Worm (Caenorhabditis elegans) whole organism, L3 larva: ENCODE results near the gene F14D7.12.

Source experiments
- ama-1 ChIP-seq: fragments of 150-350 bp; optimal IDR thresholded peaks from 2 replicates; lab custom pipeline; 2018
- ceh-16 ChIP-seq: sonication (generic microtip); optimal IDR thresholded peaks from 2 replicates; lab custom pipeline; 2017; ENCODE audit warnings: missing biosample characterization, missing genetic modification characterization
- ceh-9 ChIP-seq: sonication (generic microtip); optimal IDR thresholded peaks from 2 replicates; lab custom pipeline; 2018; ENCODE audit warnings: missing biosample characterization, missing genetic modification characterization
- daf-12 ChIP-seq: fragments of 150-350 bp; optimal IDR thresholded peaks from 2 replicates; lab custom pipeline; 2014; ENCODE audit warnings: missing biosample characterization, missing genetic modification reagents, missing genetic modification characterization
- egl-27 ChIP-seq: sonication (generic microtip); optimal IDR thresholded peaks from 4 replicates; lab custom pipeline; 2017; ENCODE audit warnings: missing biosample characterization, missing genetic modification reagents, missing genetic modification characterization
- elt-2 ChIP-seq: sonication (generic microtip); optimal IDR thresholded peaks from 2 replicates; lab custom pipeline; 2016; ENCODE audit warnings: missing genetic modification reagents, mild to moderate bottlenecking, missing genetic modification characterization, missing compliant biosample characterization
- eor-1 ChIP-seq, 2 experiments: fragments of 150-350 bp; optimal IDR thresholded peaks; 2 replicates each; lab custom pipeline; 2014 to 2018; ENCODE audit warnings: missing biosample characterization in 2 of 2, missing genetic modification characterization in 2 of 2
- fkh-10 ChIP-seq: sonication (generic microtip); optimal IDR thresholded peaks from 2 replicates; lab custom pipeline; 2017; ENCODE audit warnings: missing biosample characterization, missing genetic modification reagents, missing genetic modification characterization
- fkh-2 ChIP-seq: fragments of 150-350 bp; optimal IDR thresholded peaks from 2 replicates; lab custom pipeline; 2014; ENCODE audit warnings: missing biosample characterization, missing genetic modification reagents, missing genetic modification characterization
- fos-1 ChIP-seq: fragments of 150-350 bp; optimal IDR thresholded peaks from 2 replicates; lab custom pipeline; 2014; ENCODE audit warnings: missing biosample characterization, missing genetic modification characterization
- hmg-11 ChIP-seq: sonication (generic microtip); optimal IDR thresholded peaks from 2 replicates; lab custom pipeline; 2016; ENCODE audit warnings: missing genetic modification characterization, missing compliant biosample characterization
- jun-1 ChIP-seq: fragments of 150-350 bp; optimal IDR thresholded peaks from 2 replicates; lab custom pipeline; 2014; ENCODE audit warnings: missing biosample characterization, missing genetic modification reagents, missing genetic modification characterization
- lin-15B ChIP-seq: fragments of 150-350 bp; optimal IDR thresholded peaks from 2 replicates; lab custom pipeline; 2014; ENCODE audit warnings: missing biosample characterization, missing genetic modification characterization
- lin-39 ChIP-seq: fragments of 150-350 bp; optimal IDR thresholded peaks from 2 replicates; lab custom pipeline; 2018; ENCODE audit warnings: missing biosample characterization, missing genetic modification reagents, missing genetic modification characterization
- lsy-12 ChIP-seq: sonication (generic microtip); optimal IDR thresholded peaks from 2 replicates; lab custom pipeline; 2016; ENCODE audit warnings: mild to moderate bottlenecking, missing genetic modification characterization, missing compliant biosample characterization
- mdl-1 ChIP-seq: fragments of 150-350 bp; optimal IDR thresholded peaks from 2 replicates; lab custom pipeline; 2014; ENCODE audit warnings: missing biosample characterization, missing genetic modification characterization
- nfya-1 ChIP-seq: sonication (generic microtip); optimal IDR thresholded peaks from 2 replicates; lab custom pipeline; 2017; ENCODE audit warnings: missing genetic modification characterization, mild to moderate bottlenecking, missing compliant biosample characterization, antibody characterized with exemption, moderate library complexity; ENCODE audit not compliant: insufficient read depth
- nhr-23 ChIP-seq: fragments of 150-350 bp; optimal IDR thresholded peaks from 2 replicates; lab custom pipeline; 2014; ENCODE audit warnings: missing biosample characterization, missing genetic modification reagents, missing genetic modification characterization
- nhr-25 ChIP-seq: sonication (generic microtip); optimal IDR thresholded peaks from 2 replicates; lab custom pipeline; 2017; ENCODE audit warnings: missing biosample characterization, missing genetic modification characterization
- nhr-43 ChIP-seq: sonication (generic microtip); optimal IDR thresholded peaks from 2 replicates; lab custom pipeline; 2016; ENCODE audit warnings: mild to moderate bottlenecking, missing genetic modification characterization, missing compliant biosample characterization; ENCODE audit not compliant: poor library complexity, severe bottlenecking
- nhr-67 ChIP-seq: fragments of 150-350 bp; optimal IDR thresholded peaks from 2 replicates; lab custom pipeline; 2014; ENCODE audit warnings: missing biosample characterization, missing genetic modification characterization
- pha-4 ChIP-seq: fragments of 150-350 bp; optimal IDR thresholded peaks from 2 replicates; lab custom pipeline; 2014; ENCODE audit warnings: missing biosample characterization, missing genetic modification reagents, missing genetic modification characterization
- pqm-1 ChIP-seq: fragments of 150-350 bp; optimal IDR thresholded peaks from 2 replicates; lab custom pipeline; 2017; ENCODE audit warnings: missing biosample characterization, missing genetic modification characterization, inconsistent platforms
- sea-2 ChIP-seq: fragments of 150-350 bp; sonication (generic microtip); optimal IDR thresholded peaks from 4 replicates; lab custom pipeline; 2014; ENCODE audit warnings: missing biosample characterization, missing genetic modification reagents, missing genetic modification characterization
- skn-1 ChIP-seq: fragments of 150-350 bp; optimal IDR thresholded peaks from 2 replicates; lab custom pipeline; 2014; ENCODE audit warnings: missing biosample characterization, missing genetic modification characterization
- snpc-4 ChIP-seq: fragments of 150-350 bp; optimal IDR thresholded peaks from 2 replicates; lab custom pipeline; 2014; ENCODE audit warnings: missing biosample characterization, missing genetic modification characterization
- tbx-2 ChIP-seq: sonication (generic microtip); optimal IDR thresholded peaks from 2 replicates; lab custom pipeline; 2016; ENCODE audit warnings: mild to moderate bottlenecking, missing genetic modification characterization, missing compliant biosample characterization
- zag-1 ChIP-seq: fragments of 150-350 bp; optimal IDR thresholded peaks from 2 replicates; lab custom pipeline; 2014; ENCODE audit warnings: missing biosample characterization, missing genetic modification characterization
- ztf-11 ChIP-seq: fragments of 150-350 bp; optimal IDR thresholded peaks from 2 replicates; lab custom pipeline; 2014; ENCODE audit warnings: missing biosample characterization, missing genetic modification characterization
- ztf-4 ChIP-seq: fragments of 150-350 bp; optimal IDR thresholded peaks from 2 replicates; lab custom pipeline; 2014; ENCODE audit warnings: missing biosample characterization, missing genetic modification characterization

The F14D7.12 gene

ce11 chrV:14299569-14300064 is at the start of gene F14D7.12, which contains the start of gene spig-3:
TSS of gene F14D7.12 (plus strand) at chrV:14300014.
TSS of gene spig-3 (minus strand) at chrV:14299669.
- TF ChIP-seq snpc-4 (tag; lab: Kevin White, UChicago) (no peak), ztf-11 (tag; lab: Kevin White, UChicago) (no peak), nhr-67 (tag; lab: Kevin White, UChicago) (no peak), fkh-10 (GFP tag; lab: Kevin White, UChicago) (no peak), ama-1 (no peak), eor-1 (tag; optimal IDR thresholded peaks at IDR 0.05; lab: Kevin White, UChicago) (no peak), lsy-12 (no peak), hmg-11 (no peak), ceh-9 (tag; lab: Kevin White, UChicago) (no peak), lin-39 (tag; lab: Kevin White, UChicago) (no peak), mdl-1 (tag; lab: Kevin White, UChicago) (no peak), ztf-4 (tag; lab: Kevin White, UChicago) (no peak), jun-1 (tag; lab: Kevin White, UChicago) (no peak), fos-1 (tag; lab: Kevin White, UChicago) (no peak), nhr-25 (no peak), elt-2 (tag; lab: Kevin White, UChicago) (no peak), nfya-1 (tag; lab: Kevin White, UChicago) (no peak), tbx-2 (tag; lab: Kevin White, UChicago) (no peak), pqm-1 (tag; lab: Kevin White, UChicago) (no peak)

DNA sequence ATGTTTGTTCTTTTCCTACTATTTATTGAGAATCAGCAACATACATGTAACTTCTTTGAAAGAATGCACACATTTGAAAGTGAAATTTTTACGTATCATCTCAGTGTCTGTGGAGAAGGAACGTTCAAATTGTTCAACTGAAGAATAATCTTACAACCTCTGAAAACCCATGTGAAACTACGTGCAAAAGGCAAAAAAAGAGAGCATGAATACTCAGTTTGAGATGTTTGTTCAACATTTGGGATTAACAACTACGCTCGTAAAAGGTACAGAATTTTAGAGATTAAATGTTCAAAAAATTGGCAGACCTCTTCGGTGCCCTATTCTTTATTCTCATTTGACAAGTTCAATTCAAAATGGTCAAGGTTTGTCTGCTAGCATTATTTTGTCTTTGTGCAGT is 47.8 kb upstream of the F14D7.12 start, which contains the start of gene K02E11.5:
Gene K02E11.5, plus strand, starts transcription at position 301 of the 400 bp plus-strand sequence.
- TF ChIP-seq sea-2 (GFP tag; lab: Kevin White, UChicago) (no peak), hmg-11 (no peak)

DNA sequence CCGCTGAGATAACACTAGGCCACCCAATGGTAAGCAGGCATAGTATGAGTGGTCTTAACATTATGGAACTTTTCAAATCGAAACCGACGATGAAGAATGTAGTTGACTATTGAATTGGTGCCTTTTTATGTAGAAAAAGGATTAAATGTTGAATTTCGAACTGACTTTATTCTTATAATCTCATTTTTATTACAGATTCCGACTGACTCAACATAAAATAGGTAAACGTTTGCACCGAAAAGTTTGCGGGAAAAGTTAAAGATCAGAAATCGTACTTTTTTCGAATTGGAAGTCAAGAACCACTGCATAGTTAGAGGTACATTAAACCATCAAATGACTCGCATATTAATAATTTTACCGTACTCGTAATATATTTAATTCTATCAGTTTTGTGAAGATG is 45.6 kb upstream of the F14D7.12 start, which contains the start of gene K02E11.7:
Gene K02E11.7, minus strand, starts transcription at position 101 of the 400 bp plus-strand sequence.
- TF ChIP-seq lin-15B (tag; lab: Kevin White, UChicago) (no peak), nhr-23 (no peak), nhr-25 (no peak), egl-27 (tag; lab: Kevin White, UChicago) (no peak), snpc-4 (tag; lab: Kevin White, UChicago) (no peak), tbx-2 (tag; lab: Kevin White, UChicago) (no peak), ztf-4 (tag; lab: Kevin White, UChicago) (no peak), daf-12 (tag; lab: Kevin White, UChicago) (no peak), ztf-11 (tag; lab: Kevin White, UChicago) (no peak), lsy-12 (no peak), skn-1 (tag; lab: Kevin White, UChicago) (no peak), nhr-43 (tag; lab: Kevin White, UChicago) (no peak), jun-1 (tag; lab: Kevin White, UChicago) (no peak)

ce11 chrV:14256813-14257212 is 43.0 kb upstream of the F14D7.12 start, which contains the start of gene sre-8:
TSS of gene sre-8 (plus strand) at chrV:14257113.
- TF ChIP-seq nhr-23 (no peak), pha-4 (tag; lab: Kevin White, UChicago) (no peak), nfya-1 (tag; lab: Kevin White, UChicago) (no peak), pqm-1 (tag; lab: Kevin White, UChicago) (no peak), zag-1 (tag; lab: Kevin White, UChicago) (no peak), mdl-1 (tag; lab: Kevin White, UChicago) (no peak), ztf-11 (tag; lab: Kevin White, UChicago) (no peak)

ce11 chrV:14260831-14261230 is 39.0 kb upstream of the F14D7.12 start, which contains the start of gene F40G12.2:
TSS of gene F40G12.2 (minus strand) at chrV:14260931.
- TF ChIP-seq pqm-1 (tag; lab: Kevin White, UChicago): no peak
- TF ChIP-seq ceh-16: no peak
- TF ChIP-seq ama-1: no peak
- no peak for TF ChIP-seq daf-12 (tag; lab: Kevin White, UChicago)
- no peak for TF ChIP-seq elt-2 (tag; lab: Kevin White, UChicago)
- no peak for TF ChIP-seq nhr-67 (tag; lab: Kevin White, UChicago)
- TF ChIP-seq ceh-9 (tag; lab: Kevin White, UChicago): no peak
- TF ChIP-seq sea-2 (GFP tag; lab: Kevin White, UChicago): no peak
- no peak for TF ChIP-seq ztf-11 (tag; lab: Kevin White, UChicago)
- no peak for TF ChIP-seq fkh-2 (tag; lab: Kevin White, UChicago)
- TF ChIP-seq nfya-1 (tag; lab: Kevin White, UChicago): no peak
